Fruit fly (Drosophila melanogaster): ENCODE results near the gene CG43085.

CG43085 gene

dm6 chr3L:17637809-17638208 lies 8.7 kb downstream of the CG43085 start:
- TF ChIP-seq Ets96B (tag; optimal IDR thresholded peaks at IDR 0.05) (no peak), fd85E (GFP tag; optimal IDR thresholded peaks at IDR 0.05) (no peak), salr (GFP tag; optimal IDR thresholded peaks at IDR 0.05) (no peak), CG15336 (GFP tag; IDR thresholded peaks at IDR 0.05) (no peak), Gug (GFP tag; IDR thresholded peaks at IDR 0.05) (no peak), Hr38 (GFP tag; optimal IDR thresholded peaks at IDR 0.05) (no peak), CG6163 (GFP tag; IDR thresholded peaks at IDR 0.05) (no peak), CG11294 (GFP tag; IDR thresholded peaks at IDR 0.05) (no peak), CG8319 (GFP tag; optimal IDR thresholded peaks at IDR 0.05) (no peak), net (GFP tag; optimal IDR thresholded peaks at IDR 0.05) (no peak), Eip78C (GFP tag) (no peak), dsx (GFP tag; optimal IDR thresholded peaks at IDR 0.05; ENCODE audit: poor library complexity, severe bottlenecking) (no peak), Eip75B (GFP tag; optimal IDR thresholded peaks at IDR 0.05) (no peak), CG9139 (GFP tag; optimal IDR thresholded peaks at IDR 0.05) (no peak)

DNA sequence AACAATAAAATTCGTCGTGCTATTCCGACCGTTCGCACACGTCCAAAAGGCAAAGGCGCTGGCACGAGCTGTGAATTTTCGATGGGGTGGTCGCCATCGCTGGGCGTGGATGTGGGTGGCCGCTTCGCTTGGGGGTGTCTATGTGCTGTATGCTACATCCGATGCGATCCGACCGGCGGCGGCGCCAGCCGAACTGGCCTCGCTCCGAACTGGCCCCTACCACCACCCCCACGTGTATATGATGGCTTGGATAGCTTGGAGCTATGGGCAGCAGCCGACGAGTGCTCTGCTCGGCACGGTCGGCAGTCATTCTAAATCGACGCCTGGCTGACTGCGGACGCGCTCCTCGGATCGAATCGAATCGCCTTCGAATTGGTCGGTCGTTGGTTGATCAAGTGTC lies 13.4 kb downstream of the CG43085 start, which contains the start of gene CG7497:
TSS of gene CG7497 (plus strand) at position 308 of the 400 bp plus-strand sequence.
- TF ChIP-seq CG31627 (GFP tag; optimal IDR thresholded peaks at IDR 0.05) (no peak), CG6808 (GFP tag; optimal IDR thresholded peaks at IDR 0.05) (no peak), CG8119 (GFP tag; IDR thresholded peaks at IDR 0.05) (no peak), Eip78C (GFP tag) (no peak), Gug (GFP tag; IDR thresholded peaks at IDR 0.05) (no peak; the same call in 1 of the 2 replicates)

DNA sequence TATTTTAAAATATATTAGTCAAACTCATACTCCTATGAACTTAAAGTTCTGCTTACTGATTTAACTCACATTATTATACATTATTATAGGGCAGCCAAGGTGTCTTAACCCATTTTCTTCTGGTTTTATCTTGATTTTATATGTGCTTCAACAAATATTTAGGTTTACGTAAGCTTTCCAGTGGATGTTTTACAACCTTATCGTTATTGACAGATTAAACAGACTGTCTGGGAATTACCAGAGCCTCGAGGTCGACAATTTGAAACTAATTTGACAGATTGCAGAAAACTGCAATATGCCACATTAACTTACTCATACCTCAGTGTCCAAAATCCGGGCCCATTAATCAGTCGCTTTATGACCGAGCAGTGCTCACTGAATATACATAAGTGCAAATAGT lies 15.3 kb downstream of the CG43085 start:
- TF ChIP-seq lz (GFP tag; optimal IDR thresholded peaks at IDR 0.05) (no peak), fd59A (GFP tag; optimal IDR thresholded peaks at IDR 0.05) (no peak), eg (GFP tag; IDR thresholded peaks at IDR 0.05) (no peak), salr (GFP tag; optimal IDR thresholded peaks at IDR 0.05) (no peak), CG8119 (GFP tag; IDR thresholded peaks at IDR 0.05) (no peak), cyc (GFP tag; optimal IDR thresholded peaks at IDR 0.05) (no peak), esn (GFP tag; optimal IDR thresholded peaks at IDR 0.05) (peak; percentile 8), CG10631 (GFP tag; optimal IDR thresholded peaks at IDR 0.05) (no peak), CG9139 (GFP tag; optimal IDR thresholded peaks at IDR 0.05) (peak; percentile 51), CG6276 (GFP tag; optimal IDR thresholded peaks at IDR 0.05) (no peak), Sox15 (GFP tag; optimal IDR thresholded peaks at IDR 0.05) (no peak), Lpt (GFP tag; optimal IDR thresholded peaks at IDR 0.05) (no peak), CG1621 (tag; optimal IDR thresholded peaks at IDR 0.05) (peak; percentile 5), fkh (GFP tag; optimal IDR thresholded peaks at IDR 0.05) (no peak), CG8632 (GFP tag; optimal IDR thresholded peaks at IDR 0.05) (peak; percentile 17), Blimp-1 (GFP tag; optimal IDR thresholded peaks at IDR 0.05) (no peak), CG6854 (GFP tag; optimal IDR thresholded peaks at IDR 0.05) (peak; percentile 63), Met (GFP tag; optimal IDR thresholded peaks at IDR 0.05) (no peak), achi (GFP tag; optimal IDR thresholded peaks at IDR 0.05) (no peak), Eip78C (GFP tag) (peak; percentile 81), Sox14 (GFP tag; optimal IDR thresholded peaks at IDR 0.05) (no peak), CG32006 (GFP tag; optimal IDR thresholded peaks at IDR 0.05) (no peak), CG34406 (GFP tag; optimal IDR thresholded peaks at IDR 0.05) (peak; percentile 2), CG6792 (GFP tag; optimal IDR thresholded peaks at IDR 0.05) (no peak), CG15336 (GFP tag; IDR thresholded peaks at IDR 0.05) (no peak), Sox102F (GFP tag; optimal IDR thresholded peaks at IDR 0.05) (peak; percentile 2), dac (GFP tag; optimal IDR thresholded peaks at IDR 0.05) (no peak), vri (GFP tag; optimal IDR thresholded peaks at IDR 0.05) (peak; percentile 6), acj6 (GFP tag; optimal IDR thresholded peaks at IDR 0.05) (peak; percentile 5), Eip75B (GFP tag; optimal IDR thresholded peaks at IDR 0.05) (no peak), pdm3 (GFP tag; optimal IDR thresholded peaks at IDR 0.05) (no peak), Ets21C (GFP tag; optimal IDR thresholded peaks at IDR 0.05) (no peak), Gug (GFP tag; IDR thresholded peaks at IDR 0.05) (no peak), Hr39 (GFP tag; optimal IDR thresholded peaks at IDR 0.05) (no peak), ss (GFP tag; optimal IDR thresholded peaks at IDR 0.05) (peak in 1 of 2 experiments; percentile 48), net (GFP tag; optimal IDR thresholded peaks at IDR 0.05) (peak; percentile 32), svp (GFP tag) (no peak), CG4318 (GFP tag; optimal IDR thresholded peaks at IDR 0.05) (no peak), CG16779 (tag; optimal IDR thresholded peaks at IDR 0.05) (no peak)
